Fruit fly (Drosophila melanogaster) whole organism, prepupa: ENCODE data around the gene CG11334.

ENCODE experiments used
- CG10631 ChIP-seq: fragments of 200-800 bp; sonication (Bioruptor generic); optimal IDR thresholded peaks from 2 replicates; lab custom pipeline; 2016; ENCODE audit warnings: missing biosample characterization, missing genetic modification characterization
- CG10669 ChIP-seq: fragments of 200-800 bp; sonication (Bioruptor generic); optimal IDR thresholded peaks from 3 replicates; lab custom pipeline; 2018; ENCODE audit warnings: missing biosample characterization, mild to moderate bottlenecking, missing genetic modification characterization, moderate library complexity
- CG11294 ChIP-seq: fragments of 200-800 bp; sonication (Bioruptor generic); IDR thresholded peaks from 2 replicates; pipeline ENCODE4 v1.3.6; 2022; ENCODE audit warnings: missing biosample characterization, missing genetic modification characterization
- CG11762 ChIP-seq: fragments of 200-800 bp; sonication (Bioruptor generic); optimal IDR thresholded peaks from 3 replicates; lab custom pipeline; 2016; ENCODE audit warnings: missing biosample characterization, missing genetic modification characterization; ENCODE audit not compliant: insufficient read depth
- CG15336 ChIP-seq: fragments of 200-800 bp; sonication (Bioruptor generic); IDR thresholded peaks from 2 replicates; pipeline ENCODE4 v1.3.6; 2022; ENCODE audit warnings: missing biosample characterization, missing genetic modification characterization
- CG16779 ChIP-seq: fragments of 200-800 bp; sonication (Bioruptor generic); optimal IDR thresholded peaks from 3 replicates; lab custom pipeline; 2017; ENCODE audit warnings: missing biosample characterization, mild to moderate bottlenecking, missing genetic modification characterization
- CG3032 ChIP-seq: fragments of 200-800 bp; optimal IDR thresholded peaks from 2 replicates; lab custom pipeline; 2019; ENCODE audit warnings: missing biosample characterization, mild to moderate bottlenecking, missing genetic modification characterization, moderate library complexity
- CG31627 ChIP-seq: fragments of 200-800 bp; sonication (Bioruptor generic); optimal IDR thresholded peaks from 3 replicates; lab custom pipeline; 2016; ENCODE audit warnings: missing biosample characterization, missing genetic modification characterization
- CG32006 ChIP-seq: fragments of 200-800 bp; sonication (Bioruptor generic); optimal IDR thresholded peaks from 3 replicates; lab custom pipeline; 2017; ENCODE audit warnings: missing biosample characterization, mild to moderate bottlenecking, missing genetic modification characterization
- CG34406 ChIP-seq: fragments of 200-800 bp; sonication (Bioruptor generic); optimal IDR thresholded peaks from 3 replicates; lab custom pipeline; 2016; ENCODE audit warnings: missing biosample characterization, missing genetic modification characterization
- CG3919 ChIP-seq: fragments of 200-800 bp; sonication (Bioruptor generic); optimal IDR thresholded peaks from 3 replicates; lab custom pipeline; 2016; ENCODE audit warnings: missing biosample characterization, missing genetic modification characterization
- CG4318 ChIP-seq: fragments of 200-800 bp; sonication (Bioruptor generic); optimal IDR thresholded peaks from 3 replicates; lab custom pipeline; 2017; ENCODE audit warnings: missing biosample characterization, mild to moderate bottlenecking, missing genetic modification characterization
- CG6163 ChIP-seq: fragments of 200-800 bp; sonication (Bioruptor generic); IDR thresholded peaks from 3 replicates; pipeline ENCODE4 v1.3.6; 2022; ENCODE audit warnings: missing biosample characterization, missing genetic modification characterization
- CG6276 ChIP-seq: fragments of 200-800 bp; sonication (Bioruptor generic); optimal IDR thresholded peaks from 2 replicates; lab custom pipeline; 2017; ENCODE audit warnings: missing biosample characterization, mild to moderate bottlenecking, missing genetic modification characterization
- CG6792 ChIP-seq: fragments of 200-800 bp; sonication (Bioruptor generic); optimal IDR thresholded peaks from 3 replicates; lab custom pipeline; 2016; ENCODE audit warnings: missing biosample characterization, missing genetic modification characterization
- CG7368 ChIP-seq: fragments of 200-800 bp; sonication (Bioruptor generic); optimal IDR thresholded peaks from 3 replicates; lab custom pipeline; 2016; ENCODE audit warnings: missing biosample characterization, missing genetic modification characterization
- CG8632 ChIP-seq: fragments of 200-800 bp; sonication (Bioruptor generic); optimal IDR thresholded peaks from 3 replicates; lab custom pipeline; 2016; ENCODE audit warnings: missing biosample characterization, missing genetic modification characterization
- CG9139 ChIP-seq: fragments of 200-800 bp; sonication (Bioruptor generic); optimal IDR thresholded peaks from 3 replicates; lab custom pipeline; 2017; ENCODE audit warnings: missing biosample characterization, mild to moderate bottlenecking, missing genetic modification characterization
- Eip78C ChIP-seq: fragments of 200-800 bp; sonication (Bioruptor generic); peaks from one replicate; lab custom pipeline; 2016; ENCODE audit warnings: missing biosample characterization, missing genetic modification characterization
- Eip93F ChIP-seq: fragments of 200-800 bp; sonication (Bioruptor generic); optimal IDR thresholded peaks from 2 replicates; lab custom pipeline; 2016; ENCODE audit warnings: missing biosample characterization, mild to moderate bottlenecking, missing genetic modification characterization
- Ets21C ChIP-seq: fragments of 200-800 bp; sonication (Bioruptor generic); optimal IDR thresholded peaks from 3 replicates; lab custom pipeline; 2016; ENCODE audit warnings: missing biosample characterization, missing genetic modification characterization
- Gug ChIP-seq: fragments of 200-800 bp; sonication (Bioruptor generic); IDR thresholded peaks from 2 replicates; pipeline ENCODE4 v1.3.6; 2022; ENCODE audit warnings: missing biosample characterization, missing genetic modification characterization
- Hr38 ChIP-seq: sonication (Bioruptor generic); optimal IDR thresholded peaks from 2 replicates; lab custom pipeline; 2016; ENCODE audit warnings: missing biosample characterization, missing genetic modification characterization
- Hr39 ChIP-seq: fragments of 200-800 bp; sonication (Bioruptor generic); optimal IDR thresholded peaks from 2 replicates; lab custom pipeline; 2016; ENCODE audit warnings: missing biosample characterization, missing genetic modification characterization
- Hr4 ChIP-seq: fragments of 200-800 bp; sonication (Bioruptor generic); optimal IDR thresholded peaks from 3 replicates; lab custom pipeline; 2016; ENCODE audit warnings: missing biosample characterization, missing genetic modification characterization
- Lpt ChIP-seq: fragments of 200-800 bp; sonication (Bioruptor generic); optimal IDR thresholded peaks from 3 replicates; lab custom pipeline; 2016; ENCODE audit warnings: missing biosample characterization, missing genetic modification characterization
- OdsH ChIP-seq: fragments of 200-800 bp; sonication (Bioruptor generic); optimal IDR thresholded peaks from 3 replicates; lab custom pipeline; 2016; ENCODE audit warnings: missing biosample characterization, missing genetic modification characterization
- Smox ChIP-seq: fragments of 200-800 bp; sonication (Bioruptor generic); optimal IDR thresholded peaks from 3 replicates; lab custom pipeline; 2016; ENCODE audit warnings: missing biosample characterization, missing genetic modification characterization
- Sox102F ChIP-seq: fragments of 200-800 bp; sonication (Bioruptor generic); optimal IDR thresholded peaks from 2 replicates; lab custom pipeline; 2016; ENCODE audit warnings: missing biosample characterization, mild to moderate bottlenecking, missing genetic modification characterization
- Sox14 ChIP-seq: fragments of 200-800 bp; sonication (Bioruptor generic); optimal IDR thresholded peaks from 3 replicates; lab custom pipeline; 2016; ENCODE audit warnings: missing biosample characterization, missing genetic modification characterization
- Sox15 ChIP-seq: fragments of 200-800 bp; sonication (Bioruptor generic); optimal IDR thresholded peaks from 3 replicates; lab custom pipeline; 2016; ENCODE audit warnings: missing biosample characterization, missing genetic modification characterization
- achi ChIP-seq: fragments of 200-800 bp; sonication (Bioruptor generic); optimal IDR thresholded peaks from 3 replicates; lab custom pipeline; 2016; ENCODE audit warnings: missing biosample characterization, missing genetic modification characterization
- acj6 ChIP-seq: fragments of 200-800 bp; sonication (Bioruptor generic); optimal IDR thresholded peaks from 3 replicates; lab custom pipeline; 2016; ENCODE audit warnings: missing biosample characterization, missing genetic modification characterization
- dac ChIP-seq: fragments of 200-800 bp; sonication (Bioruptor generic); optimal IDR thresholded peaks from 2 replicates; lab custom pipeline; 2017; ENCODE audit warnings: missing biosample characterization, mild to moderate bottlenecking, missing genetic modification characterization
- dsx ChIP-seq: fragments of 200-800 bp; optimal IDR thresholded peaks from 3 replicates; lab custom pipeline; 2019; ENCODE audit warnings: missing biosample characterization, mild to moderate bottlenecking, missing genetic modification characterization, moderate library complexity; ENCODE audit not compliant: poor library complexity, severe bottlenecking
- eg ChIP-seq: fragments of 200-800 bp; sonication (Bioruptor generic); IDR thresholded peaks from 3 replicates; pipeline ENCODE4 v1.3.6; 2022; ENCODE audit warnings: missing biosample characterization, missing genetic modification characterization
- esn ChIP-seq: fragments of 200-800 bp; sonication (Bioruptor generic); optimal IDR thresholded peaks from 2 replicates; lab custom pipeline; 2016; ENCODE audit warnings: missing biosample characterization, mild to moderate bottlenecking, missing genetic modification characterization, moderate library complexity
- fd59A ChIP-seq: fragments of 200-800 bp; sonication (Bioruptor generic); optimal IDR thresholded peaks from 2 replicates; lab custom pipeline; 2017; ENCODE audit warnings: missing biosample characterization, mild to moderate bottlenecking, missing genetic modification characterization, missing genetic modification reagents
- fd85E ChIP-seq: fragments of 200-800 bp; sonication (Bioruptor generic); optimal IDR thresholded peaks from 3 replicates; lab custom pipeline; 2016; ENCODE audit warnings: missing biosample characterization, missing genetic modification characterization
- pdm3 ChIP-seq: fragments of 200-800 bp; sonication (Bioruptor generic); optimal IDR thresholded peaks from 3 replicates; lab custom pipeline; 2016; ENCODE audit warnings: missing biosample characterization, missing genetic modification characterization
- ss ChIP-seq, 2 experiments: fragments of 200-800 bp; sonication (Bioruptor generic); optimal IDR thresholded peaks; 2 replicates in 1 of 2; 3 replicates in 1 of 2; lab custom pipeline; 2017 to 2018; ENCODE audit warnings: mild to moderate bottlenecking in 2 of 2, missing biosample characterization in 2 of 2, missing genetic modification characterization in 2 of 2, moderate library complexity in 1 of 2
- svp ChIP-seq: fragments of 200-800 bp; sonication (Bioruptor generic); peaks from one replicate; lab custom pipeline; 2016; ENCODE audit warnings: missing biosample characterization, missing genetic modification characterization
- topi ChIP-seq: fragments of 200-800 bp; sonication (Bioruptor generic); optimal IDR thresholded peaks from 3 replicates; lab custom pipeline; 2016; ENCODE audit warnings: missing biosample characterization, missing genetic modification characterization

The CG11334 gene

dm6 chr3R:31443455-31443854 is 19.4 kb downstream of the CG11334 start (continued):
- TF ChIP-seq Hr39 (GFP tag; lab: Kevin White, UChicago) (peak; percentile 54), pdm3 (GFP tag; lab: Kevin White, UChicago) (peak; percentile 79), Lpt (GFP tag; lab: Kevin White, UChicago) (peak; percentile 72), CG6276 (GFP tag; lab: Kevin White, UChicago) (peak; percentile 71), CG3032 (tag; lab: Kevin White, UChicago) (no peak), CG4318 (GFP tag; lab: Kevin White, UChicago) (peak; percentile 50), CG15336 (GFP tag; lab: Robert Waterston, UW) (peak; percentile 91), Hr38 (GFP tag; lab: Kevin White, UChicago) (peak; percentile 12), OdsH (GFP tag; lab: Kevin White, UChicago) (peak; percentile 67), CG32006 (GFP tag; lab: Kevin White, UChicago) (peak; percentile 71), CG34406 (GFP tag; lab: Kevin White, UChicago) (no peak), CG11762 (GFP tag; lab: Kevin White, UChicago) (no peak), Eip93F (no peak), acj6 (GFP tag; lab: Kevin White, UChicago) (peak; percentile 47), CG6163 (GFP tag; lab: Robert Waterston, UW) (peak; percentile 84), achi (GFP tag; lab: Kevin White, UChicago) (peak; percentile 41), eg (peak; percentile 89), CG3919 (GFP tag; lab: Kevin White, UChicago) (peak; percentile 39)

DNA sequence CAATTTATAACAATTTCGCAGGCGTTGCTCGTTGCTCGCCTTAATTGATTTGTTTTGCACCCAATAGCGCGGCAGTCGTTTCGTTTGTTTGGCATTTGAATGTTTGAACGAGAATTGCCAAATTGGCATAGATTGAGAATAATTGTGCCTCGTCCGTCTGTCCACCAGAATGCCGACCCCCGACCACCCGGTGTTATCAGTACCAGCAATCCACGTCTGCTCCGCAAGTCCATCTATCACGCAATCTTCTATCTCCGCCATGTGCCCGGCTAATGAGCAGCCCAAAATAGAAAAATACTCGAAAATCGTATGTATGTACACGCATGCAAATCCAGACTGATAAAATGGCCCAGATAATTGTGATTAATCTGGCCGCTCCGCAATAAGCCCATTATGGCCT is 19.8 kb downstream of the CG11334 start:
- peak; percentile 73 for TF ChIP-seq svp (GFP tag; lab: Kevin White, UChicago)
- no peak for TF ChIP-seq Hr4 (GFP tag; lab: Kevin White, UChicago)

dm6 chr3R:31440561-31440960 is 22.3 kb downstream of the CG11334 start:
- TF ChIP-seq CG8632 (no peak), CG11294 (no peak), CG6792 (GFP tag; lab: Kevin White, UChicago) (no peak), Gug (GFP tag; lab: Robert Waterston, UW) (no peak), CG10669 (GFP tag; lab: Kevin White, UChicago) (no peak)

DNA sequence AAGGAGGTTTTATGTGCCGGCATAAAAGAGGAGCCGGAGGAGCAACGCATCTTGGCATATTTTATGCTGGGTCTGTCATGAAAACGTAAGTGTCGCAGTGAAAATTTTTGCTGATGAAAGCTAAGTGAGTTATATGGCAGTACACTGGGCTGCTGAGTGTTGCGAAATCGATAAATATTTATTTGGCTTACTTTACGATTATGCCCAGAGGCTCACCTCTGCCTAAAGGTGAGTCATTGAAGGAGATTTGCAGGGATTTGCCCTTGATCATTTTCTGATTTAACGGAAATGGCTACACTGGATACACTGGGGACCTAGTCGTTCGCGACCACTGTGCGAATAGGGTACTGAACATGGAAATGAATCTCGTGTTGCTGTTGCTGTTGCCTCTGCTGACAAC is 22.9 kb downstream of the CG11334 start:
- TF ChIP-seq CG34406 (GFP tag; lab: Kevin White, UChicago) (no peak), CG32006 (GFP tag; lab: Kevin White, UChicago) (peak; percentile 59), CG16779 (no peak), CG4318 (GFP tag; lab: Kevin White, UChicago) (peak; percentile 26), Eip78C (GFP tag; lab: Kevin White, UChicago) (peak; percentile 50), fd59A (GFP tag; lab: Kevin White, UChicago) (no peak), Smox (GFP tag; lab: Kevin White, UChicago) (no peak), CG10669 (GFP tag; lab: Kevin White, UChicago) (no peak), Gug (GFP tag; lab: Robert Waterston, UW) (no peak), Hr4 (GFP tag; lab: Kevin White, UChicago) (peak; percentile 69), topi (GFP tag; lab: Kevin White, UChicago) (no peak), pdm3 (GFP tag; lab: Kevin White, UChicago) (peak; percentile 13), Sox102F (GFP tag; lab: Kevin White, UChicago) (no peak), CG11762 (GFP tag; lab: Kevin White, UChicago) (no peak), CG3032 (tag; lab: Kevin White, UChicago) (no peak), CG3919 (GFP tag; lab: Kevin White, UChicago) (peak; percentile 19), CG31627 (GFP tag; lab: Kevin White, UChicago) (no peak), Sox15 (GFP tag; lab: Kevin White, UChicago) (no peak), CG10631 (GFP tag; lab: Kevin White, UChicago) (no peak), ss (GFP tag; optimal IDR thresholded peaks at IDR 0.05; lab: Kevin White, UChicago) (no peak), esn (no peak), CG11294 (peak; percentile 14; the same call in 1 of the 2 replicates), CG9139 (no peak), achi (GFP tag; lab: Kevin White, UChicago) (peak; percentile 13), Lpt (GFP tag; lab: Kevin White, UChicago) (no peak), CG6276 (GFP tag; lab: Kevin White, UChicago) (peak; percentile 45), acj6 (GFP tag; lab: Kevin White, UChicago) (no peak), Sox14 (GFP tag; lab: Kevin White, UChicago) (no peak), dsx (GFP tag; lab: Kevin White, UChicago) (no peak), fd85E (no peak), dac (GFP tag; lab: Kevin White, UChicago) (no peak), CG6163 (GFP tag; lab: Robert Waterston, UW) (no peak), svp (GFP tag; lab: Kevin White, UChicago) (peak; percentile 67), CG15336 (GFP tag; lab: Robert Waterston, UW) (peak; percentile 48; the same call in 1 of the 2 replicates), Ets21C (GFP tag; lab: Kevin White, UChicago) (no peak), CG7368 (no peak), OdsH (GFP tag; lab: Kevin White, UChicago) (peak; percentile 13), CG6792 (GFP tag; lab: Kevin White, UChicago) (no peak)
